Worm (Caenorhabditis elegans) whole organism, young adult: ENCODE measurements around the gene pho-9.
A peak's percentile ranks its signal among the peaks of the same experiment; 100 is the strongest.

Experiments used
- B0261.1 ChIP-seq: sonication (generic microtip); optimal IDR thresholded peaks from 2 replicates; lab custom pipeline; 2016; ENCODE audit warnings: mild to moderate bottlenecking, missing genetic modification characterization, moderate library complexity, missing compliant biosample characterization
- C17E4.6 ChIP-seq: fragments of 200-800 bp; sonication (Bioruptor generic); IDR thresholded peaks from 2 replicates; pipeline ENCODE4 v1.3.6; 2022; ENCODE audit warnings: missing genetic modification reagents, missing genetic modification characterization, missing compliant biosample characterization
- D2030.7 ChIP-seq: fragments of 200-800 bp; sonication (Bioruptor generic); IDR thresholded peaks from 2 replicates; pipeline ENCODE4 v1.3.6; 2022; ENCODE audit warnings: missing genetic modification reagents, missing genetic modification characterization, missing compliant biosample characterization
- F10E7.11 ChIP-seq: sonication (generic microtip); optimal IDR thresholded peaks from 2 replicates; lab custom pipeline; 2017; ENCODE audit warnings: mild to moderate bottlenecking, missing genetic modification characterization, moderate library complexity, missing compliant biosample characterization
- F33H1.4 ChIP-seq: fragments of 200-800 bp; sonication (Bioruptor generic); IDR thresholded peaks from 2 replicates; pipeline ENCODE4 v1.3.6; 2022; ENCODE audit warnings: missing genetic modification reagents, missing genetic modification characterization, missing compliant biosample characterization
- F55B11.4 ChIP-seq: sonication (generic microtip); optimal IDR thresholded peaks from 2 replicates; lab custom pipeline; 2016; ENCODE audit warnings: missing compliant biosample characterization, missing genetic modification characterization, borderline replicate concordance; ENCODE audit not compliant: insufficient read depth
- F57A8.1 ChIP-seq: fragments of 200-800 bp; sonication (Bioruptor generic); optimal IDR thresholded peaks from 2 replicates; lab custom pipeline; 2018; ENCODE audit warnings: mild to moderate bottlenecking, missing genetic modification characterization, moderate library complexity, missing compliant biosample characterization
- T26A5.8 ChIP-seq: sonication (generic microtip); optimal IDR thresholded peaks from 2 replicates; lab custom pipeline; 2016; ENCODE audit warnings: missing genetic modification characterization, missing compliant biosample characterization
- Y53G8AR.9 ChIP-seq: fragments of 200-800 bp; sonication (Bioruptor generic); conservative IDR thresholded peaks from 2 replicates; pipeline ENCODE4 v1.3.6; 2022; ENCODE audit warnings: missing genetic modification reagents, missing genetic modification characterization, missing compliant biosample characterization
- Y67H2A.10 ChIP-seq: fragments of 200-800 bp; sonication (Bioruptor generic); conservative IDR thresholded peaks from 2 replicates; pipeline ENCODE4 v1.3.6; 2022; ENCODE audit warnings: missing genetic modification reagents, missing genetic modification characterization, missing compliant biosample characterization
- ZK185.1 ChIP-seq: sonication (generic microtip); optimal IDR thresholded peaks from 2 replicates; lab custom pipeline; 2016; ENCODE audit warnings: mild to moderate bottlenecking, missing genetic modification characterization, missing compliant biosample characterization; ENCODE audit not compliant: poor library complexity, severe bottlenecking
- akir-1 ChIP-seq: fragments of 200-800 bp; sonication (Bioruptor generic); optimal IDR thresholded peaks from 2 replicates; lab custom pipeline; 2018; ENCODE audit warnings: mild to moderate bottlenecking, missing genetic modification characterization, moderate library complexity, missing compliant biosample characterization
- aptf-2 ChIP-seq: fragments of 200-800 bp; sonication (Bioruptor generic); conservative IDR thresholded peaks from 2 replicates; pipeline ENCODE4 v1.3.6; 2022; ENCODE audit warnings: missing genetic modification reagents, missing genetic modification characterization, missing compliant biosample characterization
- attf-5 ChIP-seq: fragments of 200-800 bp; sonication (Bioruptor generic); optimal IDR thresholded peaks from 2 replicates; lab custom pipeline; 2018; ENCODE audit warnings: mild to moderate bottlenecking, missing genetic modification characterization, missing compliant biosample characterization
- bed-1 ChIP-seq: fragments of 200-800 bp; sonication (Bioruptor generic); IDR thresholded peaks from 2 replicates; pipeline ENCODE4 v1.3.6; 2022; ENCODE audit warnings: missing genetic modification reagents, missing genetic modification characterization, missing compliant biosample characterization
- ceh-58 ChIP-seq: fragments of 200-800 bp; sonication (Bioruptor generic); IDR thresholded peaks from 2 replicates; pipeline ENCODE4 v1.3.6; 2022; ENCODE audit warnings: missing genetic modification characterization, missing compliant biosample characterization
- ceh-91 ChIP-seq: fragments of 200-800 bp; sonication (Bioruptor generic); IDR thresholded peaks from 2 replicates; pipeline ENCODE4 v1.3.6; 2022; ENCODE audit warnings: missing genetic modification reagents, missing genetic modification characterization, missing compliant biosample characterization
- dox-1 ChIP-seq: fragments of 200-800 bp; sonication (Bioruptor generic); IDR thresholded peaks from 2 replicates; pipeline ENCODE4 v1.3.6; 2022; ENCODE audit warnings: missing genetic modification reagents, missing genetic modification characterization, missing compliant biosample characterization
- dpff-1 ChIP-seq: sonication (generic microtip); optimal IDR thresholded peaks from 2 replicates; lab custom pipeline; 2017; ENCODE audit warnings: mild to moderate bottlenecking, missing genetic modification characterization, missing compliant biosample characterization
- efl-1 ChIP-seq: fragments of 150-350 bp; optimal IDR thresholded peaks from 2 replicates; lab custom pipeline; 2014; ENCODE audit warnings: missing biosample characterization, missing genetic modification reagents, missing genetic modification characterization
- egrh-3 ChIP-seq: fragments of 200-800 bp; sonication (Bioruptor generic); IDR thresholded peaks from 2 replicates; pipeline ENCODE4 v1.3.6; 2022; ENCODE audit warnings: missing genetic modification reagents, missing genetic modification characterization, missing compliant biosample characterization
- him-1 ChIP-seq: sonication (generic microtip); optimal IDR thresholded peaks from 2 replicates; lab custom pipeline; 2016; ENCODE audit warnings: missing genotype, missing genetic modification reagents, missing genetic modification characterization, missing compliant biosample characterization
- hmg-20 ChIP-seq: fragments of 200-800 bp; sonication (Bioruptor generic); IDR thresholded peaks from 2 replicates; pipeline ENCODE4 v1.3.6; 2022; ENCODE audit warnings: missing genetic modification reagents, missing genetic modification characterization, missing compliant biosample characterization
- hrde-1 ChIP-seq: sonication (generic microtip); optimal IDR thresholded peaks from 2 replicates; lab custom pipeline; 2016; ENCODE audit warnings: missing genetic modification characterization, mild to moderate bottlenecking, missing compliant biosample characterization, moderate library complexity, missing genotype, missing genetic modification reagents, borderline replicate concordance
- lag-1 ChIP-seq: fragments of 200-800 bp; sonication (Bioruptor generic); IDR thresholded peaks from 2 replicates; pipeline ENCODE4 v1.3.6; 2022; ENCODE audit warnings: missing genetic modification reagents, missing genetic modification characterization, missing compliant biosample characterization
- let-607 ChIP-seq, 2 experiments: fragments of 200-800 bp in 1 of 2; sonication (Bioruptor generic) in 1 of 2; sonication (generic microtip) in 1 of 2; optimal IDR thresholded peaks; 2 replicates each; lab custom pipeline; 2016 to 2018; ENCODE audit warnings: mild to moderate bottlenecking in 2 of 2, missing compliant biosample characterization in 2 of 2, missing genetic modification characterization in 2 of 2, moderate library complexity in 2 of 2, missing genotype in 1 of 2
- lin-26 ChIP-seq: fragments of 200-800 bp; sonication (Bioruptor generic); IDR thresholded peaks from 2 replicates; pipeline ENCODE4 v1.3.6; 2022; ENCODE audit warnings: missing genetic modification reagents, missing genetic modification characterization, missing compliant biosample characterization
- lin-40 ChIP-seq: sonication (generic microtip); optimal IDR thresholded peaks from 2 replicates; lab custom pipeline; 2016; ENCODE audit warnings: missing genetic modification characterization, mild to moderate bottlenecking, missing compliant biosample characterization, missing genotype, missing genetic modification reagents
- lsl-1 ChIP-seq: fragments of 200-800 bp; sonication (Bioruptor generic); optimal IDR thresholded peaks from 2 replicates; lab custom pipeline; 2018; ENCODE audit warnings: mild to moderate bottlenecking, missing genetic modification characterization, moderate library complexity, missing compliant biosample characterization
- madf-10 ChIP-seq: sonication (generic microtip); optimal IDR thresholded peaks from 2 replicates; lab custom pipeline; 2016; ENCODE audit warnings: mild to moderate bottlenecking, missing genetic modification characterization, missing compliant biosample characterization
- madf-3 ChIP-seq: fragments of 200-800 bp; sonication (Bioruptor generic); IDR thresholded peaks from 2 replicates; pipeline ENCODE4 v1.3.6; 2022; ENCODE audit warnings: missing genetic modification reagents, missing genetic modification characterization, missing compliant biosample characterization
- madf-6 ChIP-seq: fragments of 200-800 bp; sonication (Bioruptor generic); IDR thresholded peaks from 2 replicates; pipeline ENCODE4 v1.3.6; 2022; ENCODE audit warnings: missing genetic modification reagents, missing genetic modification characterization, missing compliant biosample characterization
- madf-8 ChIP-seq: fragments of 200-800 bp; sonication (Bioruptor generic); conservative IDR thresholded peaks from 2 replicates; pipeline ENCODE4 v1.3.6; 2022; ENCODE audit warnings: missing genetic modification reagents, missing genetic modification characterization, missing compliant biosample characterization
- mcd-1 ChIP-seq: fragments of 200-800 bp; sonication (Bioruptor generic); IDR thresholded peaks from 2 replicates; pipeline ENCODE4 v1.3.6; 2022; ENCODE audit warnings: missing genetic modification reagents, missing genetic modification characterization, missing compliant biosample characterization
- nfyb-1 ChIP-seq: fragments of 200-800 bp; sonication (Bioruptor generic); IDR thresholded peaks from 2 replicates; pipeline ENCODE4 v1.3.6; 2022; ENCODE audit warnings: missing genetic modification reagents, missing genetic modification characterization, missing compliant biosample characterization
- pbrm-1 ChIP-seq: fragments of 200-800 bp; sonication (Bioruptor generic); IDR thresholded peaks from 2 replicates; pipeline ENCODE4 v1.3.6; 2022; ENCODE audit warnings: missing genetic modification reagents, missing genetic modification characterization, missing compliant biosample characterization
- rpc-1 ChIP-seq, 2 experiments: fragments of 150-350 bp in 1 of 2; sonication (generic microtip) in 1 of 2; optimal IDR thresholded peaks; 2 replicates each; lab custom pipeline; 2014 to 2018; ENCODE audit warnings: missing biosample characterization in 1 of 2, missing genetic modification characterization in 1 of 2, missing genetic modification reagents in 1 of 2, missing genotype in 1 of 2
- sdz-38 ChIP-seq: sonication (generic microtip); optimal IDR thresholded peaks from 2 replicates; lab custom pipeline; 2016; ENCODE audit warnings: missing genotype, missing genetic modification characterization, missing compliant biosample characterization
- sea-2 ChIP-seq: fragments of 200-800 bp; sonication (Bioruptor generic); IDR thresholded peaks from 2 replicates; pipeline ENCODE4 v1.3.6; 2022; ENCODE audit warnings: missing genetic modification characterization, missing compliant biosample characterization
- sptf-2 ChIP-seq: fragments of 200-800 bp; sonication (Bioruptor generic); optimal IDR thresholded peaks from 2 replicates; lab custom pipeline; 2018; ENCODE audit warnings: mild to moderate bottlenecking, missing genetic modification characterization, missing compliant biosample characterization
- tbp1 ChIP-seq: fragments of 200-800 bp; sonication (Bioruptor generic); optimal IDR thresholded peaks from 2 replicates; lab custom pipeline; 2018; ENCODE audit warnings: mild to moderate bottlenecking, missing genetic modification characterization, missing compliant biosample characterization
- xnd-1 ChIP-seq: sonication (generic microtip); optimal IDR thresholded peaks from 2 replicates; lab custom pipeline; 2016; ENCODE audit warnings: missing genotype, missing genetic modification reagents, missing genetic modification characterization, missing compliant biosample characterization

The pho-9 gene

ce11 chrIII:2785840-2786239, 25.2 kb upstream of the pho-9 start, which contains the start of gene Y71H2AM.20 (continued):
- TF ChIP-seq F55B11.4 (tag; lab: Kevin White, UChicago) (no peak), B0261.1 (tag; lab: Kevin White, UChicago) (peak; percentile 1), madf-10 (tag; lab: Kevin White, UChicago) (peak; percentile 87), bed-1 (GFP tag; lab: Robert Waterston, UW) (no peak), ceh-91 (GFP tag; lab: Robert Waterston, UW) (peak; percentile 89), attf-5 (GFP tag; lab: Kevin White, UChicago) (peak; percentile 100), T26A5.8 (no peak), efl-1 (GFP tag; lab: Kevin White, UChicago) (peak; percentile 86), sea-2 (GFP tag; lab: Robert Waterston, UW) (no peak), sdz-38 (tag; lab: Kevin White, UChicago) (no peak), xnd-1 (peak; percentile 49), ZK185.1 (tag; lab: Kevin White, UChicago) (peak; percentile 93), aptf-2 (GFP tag; lab: Robert Waterston, UW) (0 out of 2 replicates have a peak, but pooled peaks have one; percentile 8), egrh-3 (GFP tag; lab: Robert Waterston, UW) (0 out of 2 replicates have a peak, but pooled peaks have one; percentile 21), nfyb-1 (GFP tag; lab: Robert Waterston, UW) (peak; percentile 90), C17E4.6 (GFP tag; lab: Robert Waterston, UW) (peak; percentile 79), rpc-1 (optimal IDR thresholded peaks at IDR 0.05; lab: Kevin White, UChicago) (peak; percentile 10), rpc-1 (tag; optimal IDR thresholded peaks at IDR 0.05; lab: Kevin White, UChicago) (no peak), akir-1 (no peak), dpff-1 (tag; lab: Kevin White, UChicago) (no peak), F57A8.1 (GFP tag; lab: Kevin White, UChicago) (no peak), let-607 (tag; optimal IDR thresholded peaks at IDR 0.05; lab: Kevin White, UChicago) (peak; percentile 44 to 64), F10E7.11 (tag; lab: Kevin White, UChicago) (no peak), Y67H2A.10 (GFP tag; lab: Robert Waterston, UW) (peak; percentile 89), dox-1 (GFP tag; lab: Robert Waterston, UW) (peak; percentile 98), Y53G8AR.9 (peak; percentile 93), tbp1 (GFP tag; lab: Kevin White, UChicago) (peak; percentile 77), ceh-58 (GFP tag; lab: Robert Waterston, UW) (no peak), madf-3 (peak; percentile 96), lin-40 (tag; lab: Kevin White, UChicago) (peak; percentile 92), lin-26 (GFP tag; lab: Robert Waterston, UW) (peak; percentile 76; the same call in 1 of the 2 replicates)
- TF ChIP-seq, all 124 proteins: peak for 76

ce11 chrIII:2781833-2782232, 21.2 kb upstream of the pho-9 start:
- peak; percentile 87 for TF ChIP-seq xnd-1
- peak; percentile 9; the same call in 1 of the 2 replicates for TF ChIP-seq pbrm-1 (GFP tag; lab: Robert Waterston, UW)
- TF ChIP-seq D2030.7 (GFP tag; lab: Robert Waterston, UW): peak; percentile 45; the same call in 1 of the 2 replicates
- TF ChIP-seq him-1 (tag; lab: Kevin White, UChicago): peak; percentile 24
- no peak for TF ChIP-seq lag-1 (GFP tag; lab: Robert Waterston, UW)
- TF ChIP-seq madf-8 (GFP tag; lab: Robert Waterston, UW): peak; percentile 50
- peak; percentile 80 for TF ChIP-seq F33H1.4 (GFP tag; lab: Robert Waterston, UW)
- peak; percentile 98 for TF ChIP-seq lsl-1
- peak; percentile 30; the same call in 1 of the 2 replicates for TF ChIP-seq mcd-1 (GFP tag; lab: Robert Waterston, UW)
- TF ChIP-seq Y53G8AR.9: no peak
- no peak for TF ChIP-seq hrde-1 (tag; lab: Kevin White, UChicago)
- TF ChIP-seq madf-6: peak; percentile 84; the same call in 1 of the 2 replicates
- no peak for TF ChIP-seq hmg-20 (GFP tag; lab: Robert Waterston, UW)
- peak; percentile 51 for TF ChIP-seq efl-1 (GFP tag; lab: Kevin White, UChicago)
- no peak for TF ChIP-seq sptf-2 (GFP tag; lab: Kevin White, UChicago)
- peak; percentile 21 for TF ChIP-seq tbp1 (GFP tag; lab: Kevin White, UChicago)
